Worm (Caenorhabditis elegans) whole organism, midembryonic: ENCODE data around the gene emb-8.

Experiments used
- T22C8.4 ChIP-seq: fragments of 200-800 bp; sonication (Bioruptor generic); IDR thresholded peaks from 2 replicates; pipeline ENCODE4 v1.3.6; 2022; ENCODE audit warnings: missing genetic modification characterization, missing compliant biosample characterization
- cog-1 ChIP-seq: sonication (generic microtip); optimal IDR thresholded peaks from 2 replicates; lab custom pipeline; 2016; ENCODE audit warnings: missing genetic modification characterization, missing compliant biosample characterization
- flt-1 ChIP-seq: fragments of 200-800 bp; sonication (Bioruptor generic); IDR thresholded peaks from 2 replicates; pipeline ENCODE4 v1.3.6; 2022; ENCODE audit warnings: missing genetic modification characterization, missing compliant biosample characterization
- klf-2 ChIP-seq: fragments of 200-800 bp; sonication (Bioruptor generic); conservative IDR thresholded peaks from 2 replicates; pipeline ENCODE4 v1.3.6; 2022; ENCODE audit warnings: missing genetic modification reagents, missing genetic modification characterization, missing compliant biosample characterization
- med-1 ChIP-seq: sonication (generic microtip); optimal IDR thresholded peaks from 2 replicates; lab custom pipeline; 2017; ENCODE audit warnings: missing genetic modification characterization, mild to moderate bottlenecking, missing compliant biosample characterization, antibody characterized with exemption, missing genetic modification reagents; ENCODE audit not compliant: insufficient read depth
- ref-1 ChIP-seq: fragments of 200-800 bp; sonication (Bioruptor generic); conservative IDR thresholded peaks from 2 replicates; pipeline ENCODE4 v1.3.6; 2022; ENCODE audit warnings: missing genetic modification reagents, missing genetic modification characterization, missing compliant biosample characterization
- tab-1 ChIP-seq: fragments of 200-800 bp; sonication (Bioruptor generic); IDR thresholded peaks from 2 replicates; pipeline ENCODE4 v1.3.6; 2022; ENCODE audit warnings: missing genetic modification characterization, missing compliant biosample characterization
- ztf-23 ChIP-seq: fragments of 200-800 bp; sonication (Bioruptor generic); IDR thresholded peaks from 2 replicates; pipeline ENCODE4 v1.3.6; 2022; ENCODE audit warnings: missing genetic modification reagents, missing genetic modification characterization, missing compliant biosample characterization
- ztf-29 ChIP-seq: fragments of 200-800 bp; sonication (Bioruptor generic); IDR thresholded peaks from 2 replicates; pipeline ENCODE4 v1.3.6; 2022; ENCODE audit warnings: missing genetic modification reagents, missing genetic modification characterization, missing compliant biosample characterization

The emb-8 gene

ce11 chrIII:5180588-5180987, 18.9 kb downstream of the emb-8 start:
- TF ChIP-seq ztf-29 (GFP tag; lab: Robert Waterston, UW) (no peak), ztf-23 (GFP tag; lab: Robert Waterston, UW) (0 out of 2 replicates have a peak, but pooled peaks have one; percentile 40)

DNA sequence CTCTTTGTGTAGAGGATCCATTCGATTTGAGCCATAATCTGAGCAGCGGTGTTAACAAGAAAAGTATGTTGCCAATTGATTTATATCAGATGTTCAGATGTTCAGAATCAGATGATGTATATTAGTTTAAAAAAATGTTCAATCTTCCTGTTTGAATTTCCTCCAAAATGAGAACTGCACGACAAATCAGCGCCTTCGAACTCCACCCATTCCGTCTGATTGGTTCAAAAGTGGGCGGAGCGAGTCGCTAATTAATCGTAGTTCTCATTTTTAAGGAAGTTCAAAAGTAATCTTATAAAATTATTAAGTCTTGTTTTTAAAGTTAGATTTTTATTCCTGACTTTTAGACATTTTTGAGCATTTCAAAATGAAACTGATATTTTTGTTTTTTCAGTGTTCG, 20.3 kb downstream of the emb-8 start:
- TF ChIP-seq ztf-23 (GFP tag; lab: Robert Waterston, UW) (no peak), tab-1 (GFP tag; lab: Robert Waterston, UW) (no peak), ztf-29 (GFP tag; lab: Robert Waterston, UW) (no peak), ref-1 (no peak), klf-2 (GFP tag; lab: Robert Waterston, UW) (no peak), med-1 (GFP tag; lab: Kevin White, UChicago) (no peak), T22C8.4 (no peak), flt-1 (GFP tag; lab: Robert Waterston, UW) (no peak), cog-1 (tag; lab: Kevin White, UChicago) (no peak)

ce11 chrIII:5173622-5174021, 25.9 kb downstream of the emb-8 start, which contains the start of gene cid-1:
cid-1 (plus strand) TSS chrIII:5173922.
- TF ChIP-seq ref-1, result no peak
- no peak for TF ChIP-seq klf-2 (GFP tag; lab: Robert Waterston, UW)
- TF ChIP-seq med-1 (GFP tag; lab: Kevin White, UChicago), result no peak
- no peak for TF ChIP-seq ztf-29 (GFP tag; lab: Robert Waterston, UW)
- no peak for TF ChIP-seq tab-1 (GFP tag; lab: Robert Waterston, UW)
- TF ChIP-seq cog-1 (tag; lab: Kevin White, UChicago), result no peak
- TF ChIP-seq flt-1 (GFP tag; lab: Robert Waterston, UW), result no peak
- no peak for TF ChIP-seq ztf-23 (GFP tag; lab: Robert Waterston, UW)
- no peak for TF ChIP-seq T22C8.4

DNA sequence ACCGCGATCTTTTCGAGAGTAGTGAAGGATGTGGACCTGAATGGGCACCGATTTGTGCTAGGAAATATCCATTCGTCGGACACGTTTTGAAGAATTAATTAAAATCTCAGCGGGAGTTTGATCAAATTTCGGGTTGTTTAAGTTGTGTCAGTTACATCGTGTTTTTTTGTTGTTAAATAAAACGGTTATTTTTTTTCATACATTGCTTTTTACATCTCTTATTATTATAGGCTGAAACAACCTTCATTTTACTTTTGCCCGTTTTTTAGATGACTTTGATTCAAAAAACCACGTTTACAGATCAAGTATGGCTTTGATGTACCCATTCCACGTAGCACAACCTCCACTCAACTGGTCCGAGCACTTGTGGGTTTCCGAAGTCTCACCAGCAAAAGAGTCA, 26.3 kb downstream of the emb-8 start, which contains the start of gene emb-1:
emb-1 (plus strand) TSS at position 301 of the 400 bp plus-strand sequence.
- TF ChIP-seq klf-2 (GFP tag; lab: Robert Waterston, UW) (no peak), T22C8.4 (no peak), ztf-23 (GFP tag; lab: Robert Waterston, UW) (no peak), ztf-29 (GFP tag; lab: Robert Waterston, UW) (no peak), tab-1 (GFP tag; lab: Robert Waterston, UW) (no peak), flt-1 (GFP tag; lab: Robert Waterston, UW) (no peak), med-1 (GFP tag; lab: Kevin White, UChicago) (no peak)

DNA sequence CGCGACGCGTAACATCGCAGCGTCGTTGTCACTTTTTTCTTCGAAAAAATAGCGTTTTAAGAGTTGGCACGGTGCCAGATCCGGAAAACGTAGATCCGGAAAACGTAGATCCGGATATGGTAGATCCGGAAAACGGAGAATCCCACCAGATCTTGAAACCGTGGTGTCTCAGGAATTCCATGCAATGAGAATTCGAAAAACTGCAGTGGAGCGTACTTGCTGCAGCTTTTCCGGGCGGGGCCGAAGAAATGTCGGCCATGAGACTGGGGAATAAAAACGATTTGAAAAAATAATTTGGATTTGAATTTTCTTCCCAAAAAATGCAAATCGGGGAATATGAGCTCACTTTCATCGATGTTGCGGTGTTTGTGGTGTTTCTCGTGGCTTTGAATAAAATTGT, 27.0 kb downstream of the emb-8 start, which contains the start of gene K10D2.5:
K10D2.5 (plus strand) TSS at position 251 of the 400 bp plus-strand sequence.
- peak; percentile 86 for TF ChIP-seq klf-2 (GFP tag; lab: Robert Waterston, UW)
- TF ChIP-seq ztf-29 (GFP tag; lab: Robert Waterston, UW), result peak; percentile 76
- peak; percentile 91 for TF ChIP-seq ztf-23 (GFP tag; lab: Robert Waterston, UW)
- TF ChIP-seq med-1 (GFP tag; lab: Kevin White, UChicago), result no peak
- peak; percentile 68; the same call in 1 of the 2 replicates for TF ChIP-seq T22C8.4
- peak; percentile 68 for TF ChIP-seq cog-1 (tag; lab: Kevin White, UChicago)
- peak; percentile 74; the same call in 1 of the 2 replicates for TF ChIP-seq tab-1 (GFP tag; lab: Robert Waterston, UW)
- peak; percentile 93 for TF ChIP-seq flt-1 (GFP tag; lab: Robert Waterston, UW)
- TF ChIP-seq ref-1, result peak; percentile 54

ce11 chrIII:5171945-5172344, 27.5 kb downstream of the emb-8 start, which contains the start of gene prp-19:
prp-19 (minus strand) TSS chrIII:5172045.
- TF ChIP-seq cog-1 (tag; lab: Kevin White, UChicago) (no peak), tab-1 (GFP tag; lab: Robert Waterston, UW) (no peak), ref-1 (no peak), T22C8.4 (no peak), flt-1 (GFP tag; lab: Robert Waterston, UW) (no peak), klf-2 (GFP tag; lab: Robert Waterston, UW) (no peak), ztf-29 (GFP tag; lab: Robert Waterston, UW) (no peak), ztf-23 (GFP tag; lab: Robert Waterston, UW) (no peak), med-1 (GFP tag; lab: Kevin White, UChicago) (no peak)

DNA sequence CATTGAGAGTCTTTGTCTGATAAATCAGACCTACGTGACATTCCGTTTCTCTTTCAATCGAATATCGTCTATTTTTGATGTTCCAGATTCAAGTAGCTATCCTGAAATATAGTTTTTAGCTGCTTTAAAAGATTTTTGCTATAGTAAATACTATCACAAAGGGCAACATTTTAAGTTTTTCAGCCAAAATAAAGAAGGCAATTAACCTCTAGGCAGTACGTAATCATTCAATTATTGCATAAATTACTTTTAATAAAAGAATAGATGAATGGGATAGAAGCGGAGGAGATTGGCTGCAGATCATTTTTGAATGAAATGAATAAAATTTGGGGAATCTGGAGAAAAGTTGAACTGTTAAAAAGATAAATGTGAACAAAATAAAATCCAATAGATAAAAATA, 29.8 kb downstream of the emb-8 start, which contains the start of gene ulp-1:
ulp-1 (minus strand) TSS at position 101 of the 400 bp plus-strand sequence.
- TF ChIP-seq tab-1 (GFP tag; lab: Robert Waterston, UW) (no peak), ztf-23 (GFP tag; lab: Robert Waterston, UW) (no peak), ref-1 (no peak), T22C8.4 (no peak), med-1 (GFP tag; lab: Kevin White, UChicago) (no peak), ztf-29 (GFP tag; lab: Robert Waterston, UW) (no peak), klf-2 (GFP tag; lab: Robert Waterston, UW) (no peak), flt-1 (GFP tag; lab: Robert Waterston, UW) (no peak), cog-1 (tag; lab: Kevin White, UChicago) (no peak)

DNA sequence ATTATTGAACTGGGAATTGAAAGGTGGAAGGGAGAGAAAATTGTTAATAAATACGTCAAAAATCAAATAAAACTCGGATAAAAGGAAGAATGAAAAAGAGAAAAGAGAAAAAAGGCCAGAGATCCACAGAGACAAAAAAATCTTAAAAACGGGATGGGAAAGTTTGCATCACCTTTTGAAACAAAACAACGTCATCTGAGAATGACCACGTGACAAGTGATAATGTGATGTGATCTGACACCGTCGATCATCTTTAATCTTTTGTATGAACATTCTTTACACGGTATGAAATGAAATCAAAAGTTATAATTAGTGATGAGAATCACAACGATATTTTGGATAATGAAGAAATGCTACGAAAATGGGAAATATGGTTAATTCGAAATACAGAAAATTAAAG, 33.7 kb downstream of the emb-8 start:
- TF ChIP-seq med-1 (GFP tag; lab: Kevin White, UChicago), result no peak
- no peak for TF ChIP-seq ztf-29 (GFP tag; lab: Robert Waterston, UW)
- TF ChIP-seq ref-1, result no peak
- TF ChIP-seq flt-1 (GFP tag; lab: Robert Waterston, UW), result no peak
- no peak for TF ChIP-seq cog-1 (tag; lab: Kevin White, UChicago)
- TF ChIP-seq tab-1 (GFP tag; lab: Robert Waterston, UW), result no peak
- no peak for TF ChIP-seq ztf-23 (GFP tag; lab: Robert Waterston, UW)
- no peak for TF ChIP-seq klf-2 (GFP tag; lab: Robert Waterston, UW)
- no peak for TF ChIP-seq T22C8.4

DNA sequence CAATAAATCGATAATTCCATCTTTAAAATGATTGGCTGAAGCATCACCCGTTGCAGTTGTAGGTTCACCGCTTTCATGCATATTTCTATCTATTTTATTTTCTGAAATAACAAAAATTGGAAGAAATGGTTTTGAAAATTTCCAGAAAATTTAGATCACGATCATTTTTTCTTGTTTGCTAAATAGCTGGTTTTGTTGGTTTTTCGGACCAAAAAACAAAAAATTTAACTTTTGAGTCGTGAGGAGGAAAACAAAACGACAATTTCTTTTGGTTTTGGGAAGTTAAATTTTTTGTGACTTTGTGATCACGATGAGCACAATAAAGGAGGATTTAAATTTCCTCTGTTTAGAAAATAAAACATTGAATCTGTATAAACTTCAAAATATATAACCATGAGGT, 34.3 kb downstream of the emb-8 start, which contains the start of gene T10F2.2:
T10F2.2 (minus strand) TSS at position 101 of the 400 bp plus-strand sequence.
- TF ChIP-seq klf-2 (GFP tag; lab: Robert Waterston, UW) (no peak), tab-1 (GFP tag; lab: Robert Waterston, UW) (no peak), ref-1 (no peak), ztf-23 (GFP tag; lab: Robert Waterston, UW) (no peak), T22C8.4 (no peak), med-1 (GFP tag; lab: Kevin White, UChicago) (no peak), flt-1 (GFP tag; lab: Robert Waterston, UW) (no peak), cog-1 (tag; lab: Kevin White, UChicago) (no peak), ztf-29 (GFP tag; lab: Robert Waterston, UW) (no peak)
